Fruit fly (Drosophila melanogaster) whole organism, prepupa: ENCODE data around the gene CG6048.

ENCODE experiments used
- Blimp-1 ChIP-seq: fragments of 200-800 bp; sonication (Bioruptor generic); optimal IDR thresholded peaks from 3 replicates; lab custom pipeline; 2017; ENCODE audit warnings: missing biosample characterization, missing genetic modification characterization, mild to moderate bottlenecking, moderate library complexity, missing genetic modification reagents
- CG11294 ChIP-seq: fragments of 200-800 bp; sonication (Bioruptor generic); IDR thresholded peaks from 2 replicates; pipeline ENCODE4 v1.3.6; 2022; ENCODE audit warnings: missing biosample characterization, missing genetic modification characterization
- CG31627 ChIP-seq: fragments of 200-800 bp; sonication (Bioruptor generic); optimal IDR thresholded peaks from 3 replicates; lab custom pipeline; 2016; ENCODE audit warnings: missing biosample characterization, missing genetic modification characterization
- CG3919 ChIP-seq: fragments of 200-800 bp; sonication (Bioruptor generic); optimal IDR thresholded peaks from 3 replicates; lab custom pipeline; 2016; ENCODE audit warnings: missing biosample characterization, missing genetic modification characterization
- CG4318 ChIP-seq: fragments of 200-800 bp; sonication (Bioruptor generic); optimal IDR thresholded peaks from 3 replicates; lab custom pipeline; 2017; ENCODE audit warnings: missing biosample characterization, mild to moderate bottlenecking, missing genetic modification characterization
- CG6854 ChIP-seq: fragments of 200-800 bp; sonication (Bioruptor generic); optimal IDR thresholded peaks from 2 replicates; lab custom pipeline; 2017; ENCODE audit warnings: missing biosample characterization, mild to moderate bottlenecking, missing genetic modification characterization
- CG9139 ChIP-seq: fragments of 200-800 bp; sonication (Bioruptor generic); optimal IDR thresholded peaks from 3 replicates; lab custom pipeline; 2017; ENCODE audit warnings: missing biosample characterization, mild to moderate bottlenecking, missing genetic modification characterization
- Hr39 ChIP-seq: fragments of 200-800 bp; sonication (Bioruptor generic); optimal IDR thresholded peaks from 2 replicates; lab custom pipeline; 2016; ENCODE audit warnings: missing biosample characterization, missing genetic modification characterization
- Hr4 ChIP-seq: fragments of 200-800 bp; sonication (Bioruptor generic); optimal IDR thresholded peaks from 3 replicates; lab custom pipeline; 2016; ENCODE audit warnings: missing biosample characterization, missing genetic modification characterization
- acj6 ChIP-seq: fragments of 200-800 bp; sonication (Bioruptor generic); optimal IDR thresholded peaks from 3 replicates; lab custom pipeline; 2016; ENCODE audit warnings: missing biosample characterization, missing genetic modification characterization
- eg ChIP-seq: fragments of 200-800 bp; sonication (Bioruptor generic); IDR thresholded peaks from 3 replicates; pipeline ENCODE4 v1.3.6; 2022; ENCODE audit warnings: missing biosample characterization, missing genetic modification characterization
- net ChIP-seq: fragments of 200-800 bp; sonication (Bioruptor generic); optimal IDR thresholded peaks from 3 replicates; lab custom pipeline; 2016; ENCODE audit warnings: missing biosample characterization, missing genetic modification characterization

dm6 chrX:5941824-5942223, 10.5 kb upstream of the CG6048 start:
- no peak for TF ChIP-seq Blimp-1 (GFP tag; lab: Kevin White, UChicago)
- TF ChIP-seq CG31627 = no peak
- no peak for TF ChIP-seq acj6 (GFP tag; lab: Kevin White, UChicago)
- TF ChIP-seq CG3919 (GFP tag; lab: Kevin White, UChicago) = no peak
- TF ChIP-seq CG11294 (GFP tag; lab: Robert Waterston, UW) = no peak
- TF ChIP-seq CG9139 (GFP tag; lab: Kevin White, UChicago) = no peak
- TF ChIP-seq net (GFP tag; lab: Kevin White, UChicago) = no peak
- no peak for TF ChIP-seq Hr39 (GFP tag; lab: Kevin White, UChicago)
- TF ChIP-seq CG6854 (GFP tag; lab: Kevin White, UChicago) = no peak
- TF ChIP-seq CG4318 (GFP tag; lab: Kevin White, UChicago) = no peak
- no peak for TF ChIP-seq eg (GFP tag; lab: Robert Waterston, UW)
- no peak for TF ChIP-seq Hr4 (GFP tag; lab: Kevin White, UChicago)
